Worm (Caenorhabditis elegans) whole organism, L1 larva: ENCODE data around the gene F25E5.2.

ENCODE experiments used
- aly-2 ChIP-seq: fragments of 150-350 bp; optimal IDR thresholded peaks from 2 replicates; lab custom pipeline; 2014; ENCODE audit warnings: missing biosample characterization, missing genetic modification characterization
- efl-1 ChIP-seq, 4 experiments: fragments of 150-350 bp; optimal IDR thresholded peaks in 3 of 4; peaks in 1 of 4; 1 replicate in 1 of 4; 2 replicates in 3 of 4; lab custom pipeline; 2014; ENCODE audit warnings: missing biosample characterization in 2 of 4, missing genetic modification characterization in 2 of 4, missing genetic modification reagents in 2 of 4
- lin-39 ChIP-seq: fragments of 150-350 bp; optimal IDR thresholded peaks from 2 replicates; lab custom pipeline; 2014; ENCODE audit warnings: missing biosample characterization, missing genetic modification reagents, missing genetic modification characterization
- lsy-2 ChIP-seq, 2 experiments: fragments of 150-350 bp; optimal IDR thresholded peaks; 2 replicates each; lab custom pipeline; 2014; ENCODE audit warnings: missing biosample characterization in 2 of 2, missing genetic modification characterization in 2 of 2
- sptf-1 ChIP-seq: fragments of 150-350 bp; optimal IDR thresholded peaks from 2 replicates; lab custom pipeline; 2014; ENCODE audit warnings: missing biosample characterization, missing genetic modification characterization
- tlp-1 ChIP-seq: fragments of 150-350 bp; optimal IDR thresholded peaks from 2 replicates; lab custom pipeline; 2014; ENCODE audit warnings: missing biosample characterization, missing genetic modification characterization
- unc-62 ChIP-seq: fragments of 150-350 bp; optimal IDR thresholded peaks from 2 replicates; lab custom pipeline; 2014; ENCODE audit warnings: missing biosample characterization, missing genetic modification reagents, missing genetic modification characterization

DNA sequence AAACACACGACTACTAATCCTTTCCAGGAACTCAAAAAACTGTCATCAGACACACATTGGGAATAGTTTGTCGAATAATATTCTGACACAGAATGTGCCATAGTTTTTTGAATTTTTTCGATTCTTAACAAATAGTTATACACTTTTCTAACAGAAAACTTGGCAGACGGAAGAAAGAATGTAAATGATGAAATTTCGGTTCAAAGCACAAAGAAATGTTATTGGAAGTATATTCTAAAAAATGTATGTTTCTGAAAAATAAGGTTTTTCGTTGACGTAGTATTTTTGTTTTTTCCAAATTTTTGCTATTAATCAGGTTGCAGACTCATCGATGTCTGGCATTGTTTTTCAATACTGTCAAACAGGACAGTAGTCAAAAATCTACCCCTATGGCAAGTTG is 5.8 kb downstream of the F25E5.2 start, which contains the start of gene srh-92:
- TF ChIP-seq lin-39 (tag; lab: Kevin White, UChicago) (no peak), aly-2 (tag; lab: Kevin White, UChicago) (no peak), unc-62 (GFP tag; lab: Kevin White, UChicago) (no peak), efl-1 (optimal IDR thresholded peaks at IDR 0.05; lab: Kevin White, UChicago) (no peak), efl-1 (GFP tag; optimal IDR thresholded peaks at IDR 0.05 in 1 of 2; lab: Kevin White, UChicago) (no peak), sptf-1 (tag; lab: Kevin White, UChicago) (no peak), lsy-2 (tag; optimal IDR thresholded peaks at IDR 0.05; lab: Kevin White, UChicago) (no peak), tlp-1 (tag; lab: Kevin White, UChicago) (no peak)
